Worm (Caenorhabditis elegans): Measurements from ENCODE around the gene ins-19.
"Not testable (repeated sequence)": the region's sequence is repeated elsewhere in the genome, so short reads cannot be mapped to it uniquely, and the experiment has no call there.

ins-19 gene

ce11 chrII:3145842-3146241 is 19.6 kb upstream of the ins-19 start, which contains the start of gene T10D4.15:
Gene T10D4.15, plus strand, starts transcription at chrII:3146142.
- TF ChIP-seq hrde-1 (tag; optimal IDR thresholded peaks at IDR 0.05; ENCODE audit: borderline replicate concordance) = no peak
- TF ChIP-seq unc-130 (GFP tag; optimal IDR thresholded peaks at IDR 0.05) = no peak
- TF ChIP-seq lsl-1 (GFP tag; optimal IDR thresholded peaks at IDR 0.05) = no peak
- no peak for TF ChIP-seq unc-62 (GFP tag; optimal IDR thresholded peaks at IDR 0.05)
- no peak for TF ChIP-seq pbrm-1 (GFP tag; IDR thresholded peaks at IDR 0.05)
- no peak for TF ChIP-seq tlf-1 (GFP tag; optimal IDR thresholded peaks at IDR 0.05)
- TF ChIP-seq egrh-3 (GFP tag; IDR thresholded peaks at IDR 0.05) = no peak
- TF ChIP-seq him-1 (tag; optimal IDR thresholded peaks at IDR 0.05) = no peak
- no peak for TF ChIP-seq F55B11.4 (tag; optimal IDR thresholded peaks at IDR 0.05; ENCODE audit: borderline replicate concordance, insufficient read depth)
- no peak for TF ChIP-seq snpc-3.4 (tag; optimal IDR thresholded peaks at IDR 0.05)
- no peak for TF ChIP-seq somi-1 (GFP tag; optimal IDR thresholded peaks at IDR 0.05)
- no peak for TF ChIP-seq dpl-1 (GFP tag; optimal IDR thresholded peaks at IDR 0.05)
- TF ChIP-seq akir-1 (GFP tag; optimal IDR thresholded peaks at IDR 0.05) = no peak
- no peak for TF ChIP-seq ceh-40 (GFP tag; IDR thresholded peaks at IDR 0.05)
- no peak for TF ChIP-seq F39B2.1 (GFP tag; IDR thresholded peaks at IDR 0.05)
- TF ChIP-seq lin-54 (GFP tag; optimal IDR thresholded peaks at IDR 0.05) = no peak
- no peak for TF ChIP-seq lin-40 (tag; optimal IDR thresholded peaks at IDR 0.05)
- TF ChIP-seq ztf-3 (GFP tag; optimal IDR thresholded peaks at IDR 0.05) = no peak
- TF ChIP-seq dox-1 (GFP tag; IDR thresholded peaks at IDR 0.05) = no peak
- no peak for TF ChIP-seq C06A6.2 (GFP tag; conservative IDR thresholded peaks at IDR 0.05)

DNA sequence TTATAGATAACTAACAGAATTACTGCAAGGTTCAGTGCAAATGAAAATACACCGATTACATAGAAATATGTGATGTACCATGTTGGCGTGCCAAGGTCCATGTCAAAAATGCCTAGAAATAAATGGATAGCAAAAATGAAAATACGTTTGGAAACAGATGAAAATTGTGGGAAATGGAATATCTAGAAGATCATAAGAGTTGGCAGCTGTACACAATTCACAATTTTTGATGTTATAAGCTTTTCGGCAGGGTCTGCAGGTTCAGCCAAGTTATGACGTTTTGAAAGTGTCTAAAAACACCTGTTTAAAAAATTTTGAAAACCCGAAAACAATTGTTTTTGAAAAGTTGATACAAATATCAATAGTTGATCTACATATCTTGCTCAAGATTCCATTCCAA is 18.3 kb upstream of the ins-19 start, which contains the start of gene sri-43:
Gene sri-43 (minus strand): TSS at position 101 of the 400 bp plus-strand sequence.
- not testable (repeated sequence) for TF ChIP-seq somi-1 (GFP tag; optimal IDR thresholded peaks at IDR 0.05); dpl-1 (GFP tag; optimal IDR thresholded peaks at IDR 0.05); cebp-2 (GFP tag; IDR thresholded peaks at IDR 0.05)

ce11 chrII:3142855-3143254 is 16.6 kb upstream of the ins-19 start, which contains the start of gene sri-42:
Gene sri-42, minus strand, starts transcription at chrII:3142955.
- not testable (repeated sequence) for TF ChIP-seq ztf-3 (GFP tag; optimal IDR thresholded peaks at IDR 0.05); ztf-28 (GFP tag; IDR thresholded peaks at IDR 0.05); ceh-100 (GFP tag; IDR thresholded peaks at IDR 0.05)

DNA sequence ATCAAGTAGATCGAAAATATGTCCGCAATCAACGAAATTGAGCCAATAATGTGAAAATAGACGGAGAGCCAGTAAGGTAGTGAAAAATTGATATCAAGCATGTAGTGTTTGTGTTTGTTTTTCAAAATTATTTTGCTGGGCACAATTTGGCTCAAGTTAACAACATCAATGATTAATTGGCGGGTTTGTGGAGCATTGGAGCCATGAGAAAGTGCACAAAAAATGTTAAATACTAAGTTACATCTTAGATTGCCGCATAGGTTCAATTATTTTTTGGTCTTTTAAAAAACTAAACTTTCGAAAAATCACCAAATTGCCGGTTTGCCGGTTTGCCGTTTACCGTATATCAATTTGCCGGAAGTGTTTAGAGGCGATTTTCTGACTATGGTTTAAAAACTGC is 11.6 kb upstream of the ins-19 start, which contains the start of gene sri-54:
Gene sri-54 (minus strand): TSS at position 101 of the 400 bp plus-strand sequence.
- TF ChIP-seq C06A6.2 (GFP tag; conservative IDR thresholded peaks at IDR 0.05) (no peak), Y53F4B.3 (GFP tag; IDR thresholded peaks at IDR 0.05) (no peak), sdz-38 (tag; optimal IDR thresholded peaks at IDR 0.05) (no peak)

- TF ChIP-seq egrh-3 (GFP tag; IDR thresholded peaks at IDR 0.05) (no peak), mes-4 (tag; optimal IDR thresholded peaks at IDR 0.05) (no peak), gei-17 (GFP tag; optimal IDR thresholded peaks at IDR 0.05) (no peak), C06A6.2 (GFP tag; conservative IDR thresholded peaks at IDR 0.05) (no peak)
Measured at ce11 chrII:3135293-3135692, 9.1 kb upstream of the ins-19 start.

DNA sequence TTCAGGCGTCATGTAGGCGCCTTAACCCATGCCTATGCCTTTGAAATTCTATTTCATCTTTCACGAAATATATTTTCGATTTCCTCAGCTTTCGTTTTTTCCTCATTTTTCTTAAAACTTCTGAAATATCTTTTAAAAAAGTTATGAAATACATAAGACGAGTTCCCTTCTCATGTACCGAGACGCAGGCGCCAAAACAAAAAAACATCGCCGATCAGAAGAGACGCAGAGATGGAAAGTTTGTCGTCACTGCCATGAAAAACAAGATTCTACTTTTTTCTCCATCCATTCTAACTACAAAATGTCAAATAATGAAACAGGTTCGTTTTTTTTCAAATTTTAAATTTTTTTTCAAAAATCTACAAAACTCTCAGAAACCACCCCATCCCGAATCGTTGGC is 2.8 kb upstream of the ins-19 start, which contains the start of gene chil-24:
Gene chil-24 (plus strand): TSS at position 156 of the 400 bp plus-strand sequence.
- TF ChIP-seq ceh-58 (GFP tag; IDR thresholded peaks at IDR 0.05) = no peak
- TF ChIP-seq ceh-91 (GFP tag; IDR thresholded peaks at IDR 0.05) = no peak
- TF ChIP-seq ekl-4 (GFP tag; IDR thresholded peaks at IDR 0.05) = no peak
- TF ChIP-seq egl-44 (GFP tag; IDR thresholded peaks at IDR 0.05) = no peak
- TF ChIP-seq efl-1 (GFP tag; optimal IDR thresholded peaks at IDR 0.05) = no peak
- TF ChIP-seq ama-1 (optimal IDR thresholded peaks at IDR 0.05) = no peak
- TF ChIP-seq ama-1 (GFP tag; optimal IDR thresholded peaks at IDR 0.05) = no peak
- TF ChIP-seq attf-5 (GFP tag; optimal IDR thresholded peaks at IDR 0.05) = peak; percentile 35
- TF ChIP-seq cebp-1 (GFP tag; IDR thresholded peaks at IDR 0.05) = no peak
- peak; percentile 78 for TF ChIP-seq cebp-1 (tag; optimal IDR thresholded peaks at IDR 0.05)
- TF ChIP-seq hmg-1.2 (GFP tag; IDR thresholded peaks at IDR 0.05) = peak; percentile 96
